Worm (Caenorhabditis elegans) whole organism, L1 larva: ENCODE results near the gene lsy-27.

Experiments
- C04F5.9 ChIP-seq: sonication (generic microtip); optimal IDR thresholded peaks from 2 replicates; lab custom pipeline; 2016; ENCODE audit warnings: missing genetic modification characterization, missing compliant biosample characterization
- alr-1 ChIP-seq: fragments of 200-800 bp; sonication (Bioruptor generic); optimal IDR thresholded peaks from 2 replicates; lab custom pipeline; 2018; ENCODE audit warnings: borderline replicate concordance, mild to moderate bottlenecking, missing genetic modification characterization, missing compliant biosample characterization
- aly-2 ChIP-seq: fragments of 150-350 bp; optimal IDR thresholded peaks from 2 replicates; lab custom pipeline; 2014; ENCODE audit warnings: missing biosample characterization, missing genetic modification characterization
- ceh-63 ChIP-seq: fragments of 200-800 bp; sonication (Bioruptor generic); optimal IDR thresholded peaks from 2 replicates; lab custom pipeline; 2018; ENCODE audit warnings: mild to moderate bottlenecking, missing genetic modification characterization, missing compliant biosample characterization
- ceh-8 ChIP-seq: fragments of 200-800 bp; sonication (Bioruptor generic); optimal IDR thresholded peaks from 2 replicates; lab custom pipeline; 2018; ENCODE audit warnings: mild to moderate bottlenecking, missing genetic modification characterization, moderate library complexity, missing compliant biosample characterization
- ceh-88 ChIP-seq: fragments of 200-800 bp; sonication (Bioruptor generic); IDR thresholded peaks from 2 replicates; pipeline ENCODE4 v1.3.6; 2022; ENCODE audit warnings: missing genetic modification characterization, missing compliant biosample characterization
- ces-1 ChIP-seq: fragments of 150-350 bp; optimal IDR thresholded peaks from 2 replicates; lab custom pipeline; 2014; ENCODE audit warnings: missing biosample characterization, missing genetic modification reagents, missing genetic modification characterization
- efl-1 ChIP-seq, 4 experiments: fragments of 150-350 bp; optimal IDR thresholded peaks in 3 of 4; peaks in 1 of 4; 1 replicate in 1 of 4; 2 replicates in 3 of 4; lab custom pipeline; 2014; ENCODE audit warnings: missing biosample characterization in 2 of 4, missing genetic modification characterization in 2 of 4, missing genetic modification reagents in 2 of 4
- egl-13 ChIP-seq: sonication (generic microtip); optimal IDR thresholded peaks from 2 replicates; lab custom pipeline; 2016; ENCODE audit warnings: missing genotype, missing genetic modification reagents, missing genetic modification characterization, missing compliant biosample characterization
- elt-2 ChIP-seq: sonication (generic microtip); optimal IDR thresholded peaks from 2 replicates; lab custom pipeline; 2016; ENCODE audit warnings: missing genetic modification characterization, mild to moderate bottlenecking, inconsistent platforms, missing compliant biosample characterization, missing genetic modification reagents
- elt-3 ChIP-seq, 6 experiments: fragments of 150-350 bp in 1 of 6; sonication (generic microtip); optimal IDR thresholded peaks; 2 replicates each; lab custom pipeline; 2017 to 2018; ENCODE audit warnings: missing biosample characterization in 6 of 6, missing genetic modification characterization in 6 of 6, inconsistent platforms in 1 of 6
- fos-1 ChIP-seq: fragments of 150-350 bp; optimal IDR thresholded peaks from 2 replicates; lab custom pipeline; 2014; ENCODE audit warnings: missing biosample characterization, missing genetic modification characterization
- grh-1 ChIP-seq: fragments of 200-800 bp; sonication (Bioruptor generic); IDR thresholded peaks from 2 replicates; pipeline ENCODE4 v1.3.6; 2022; ENCODE audit warnings: missing genetic modification reagents, missing genetic modification characterization, missing compliant biosample characterization
- hlh-4 ChIP-seq: sonication (generic microtip); optimal IDR thresholded peaks from 2 replicates; lab custom pipeline; 2016; ENCODE audit warnings: mild to moderate bottlenecking, missing genetic modification characterization, missing compliant biosample characterization
- hpl-2 ChIP-seq: fragments of 150-350 bp; optimal IDR thresholded peaks from 2 replicates; lab custom pipeline; 2014; ENCODE audit warnings: missing biosample characterization, missing genetic modification reagents, missing genetic modification characterization
- lin-15B ChIP-seq: fragments of 150-350 bp; sonication (generic microtip); optimal IDR thresholded peaks from 3 replicates; lab custom pipeline; 2014; ENCODE audit warnings: missing biosample characterization, missing genetic modification characterization
- lir-3 ChIP-seq: sonication (generic microtip); optimal IDR thresholded peaks from 2 replicates; lab custom pipeline; 2016; ENCODE audit warnings: mild to moderate bottlenecking, missing genetic modification characterization, moderate library complexity, missing compliant biosample characterization; ENCODE audit not compliant: poor library complexity
- lsy-2 ChIP-seq, 2 experiments: fragments of 150-350 bp; optimal IDR thresholded peaks; 2 replicates each; lab custom pipeline; 2014; ENCODE audit warnings: missing biosample characterization in 2 of 2, missing genetic modification characterization in 2 of 2
- mep-1 ChIP-seq: fragments of 150-350 bp; optimal IDR thresholded peaks from 2 replicates; lab custom pipeline; 2014; ENCODE audit warnings: missing biosample characterization, missing genetic modification characterization
- nhr-12 ChIP-seq: sonication (generic microtip); optimal IDR thresholded peaks from 2 replicates; lab custom pipeline; 2017; ENCODE audit warnings: missing biosample characterization, missing genetic modification characterization
- pqm-1 ChIP-seq: sonication (generic microtip); optimal IDR thresholded peaks from 3 replicates; lab custom pipeline; 2017; ENCODE audit warnings: missing biosample characterization, missing genetic modification characterization
- sox-4 ChIP-seq: sonication (generic microtip); optimal IDR thresholded peaks from 2 replicates; lab custom pipeline; 2016; ENCODE audit warnings: missing genetic modification characterization, missing compliant biosample characterization
- sptf-1 ChIP-seq: fragments of 150-350 bp; optimal IDR thresholded peaks from 2 replicates; lab custom pipeline; 2014; ENCODE audit warnings: missing biosample characterization, missing genetic modification characterization
- sup-37 ChIP-seq: fragments of 200-800 bp; sonication (Bioruptor generic); optimal IDR thresholded peaks from 2 replicates; lab custom pipeline; 2018; ENCODE audit warnings: mild to moderate bottlenecking, missing genetic modification characterization, missing compliant biosample characterization
- swsn-7 ChIP-seq: sonication (generic microtip); optimal IDR thresholded peaks from 2 replicates; lab custom pipeline; 2016; ENCODE audit warnings: missing genetic modification characterization, missing compliant biosample characterization
- tbx-2 ChIP-seq: sonication (generic microtip); optimal IDR thresholded peaks from 2 replicates; lab custom pipeline; 2016; ENCODE audit warnings: missing genetic modification characterization, missing compliant biosample characterization
- unc-30 ChIP-seq: sonication (generic microtip); optimal IDR thresholded peaks from 2 replicates; lab custom pipeline; 2017; ENCODE audit warnings: missing biosample characterization, missing genetic modification characterization
- unc-86 ChIP-seq: sonication (generic microtip); optimal IDR thresholded peaks from 2 replicates; lab custom pipeline; 2016; ENCODE audit warnings: missing genetic modification characterization, missing compliant biosample characterization
- zag-1 ChIP-seq: fragments of 150-350 bp; optimal IDR thresholded peaks from 2 replicates; lab custom pipeline; 2014; ENCODE audit warnings: missing biosample characterization, missing genetic modification characterization
- zip-4 ChIP-seq: fragments of 200-800 bp; sonication (Bioruptor generic); optimal IDR thresholded peaks from 2 replicates; lab custom pipeline; 2018; ENCODE audit warnings: mild to moderate bottlenecking, missing genetic modification characterization, moderate library complexity, missing compliant biosample characterization
- ztf-11 ChIP-seq, 2 experiments: sonication (generic microtip); optimal IDR thresholded peaks; 2 replicates each; lab custom pipeline; 2016 to 2017; ENCODE audit warnings: missing genetic modification characterization in 2 of 2, missing biosample characterization in 1 of 2, missing compliant biosample characterization in 1 of 2
- ztf-4 ChIP-seq: fragments of 150-350 bp; optimal IDR thresholded peaks from 2 replicates; lab custom pipeline; 2014; ENCODE audit warnings: missing biosample characterization, missing genetic modification characterization

The lsy-27 gene

ce11 chrV:17350093-17350492 lies at the start of gene lsy-27:
Gene lsy-27 (minus strand): TSS chrV:17350193.
- TF ChIP-seq zip-4 (GFP tag; lab: Kevin White, UChicago) (no peak), unc-86 (tag; lab: Kevin White, UChicago) (no peak), nhr-12 (tag; lab: Kevin White, UChicago) (no peak)

DNA sequence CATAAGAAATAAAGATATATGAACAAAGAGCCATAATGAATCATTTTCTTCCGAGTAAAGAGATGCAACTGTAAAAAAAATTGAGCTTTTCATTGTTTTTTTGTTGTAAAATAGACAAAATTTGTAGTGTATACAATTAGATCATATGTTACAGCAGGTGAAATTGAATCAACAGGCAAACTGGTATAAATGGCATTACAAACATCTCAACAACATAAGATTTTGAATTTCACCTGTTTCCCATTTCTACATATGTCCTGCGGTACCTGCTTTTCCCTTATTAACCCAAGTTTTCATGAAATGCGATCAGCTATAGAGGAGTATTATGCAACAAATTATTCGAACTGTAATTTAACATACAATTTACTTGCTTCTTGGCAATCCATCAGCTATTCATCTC lies 45.4 kb upstream of the lsy-27 start, which contains the start of gene srh-120:
TSS of gene srh-120 (plus strand) at position 301 of the 400 bp plus-strand sequence.
- TF ChIP-seq alr-1 (tag; lab: Kevin White, UChicago) (no peak), hpl-2 (no peak), efl-1 (optimal IDR thresholded peaks at IDR 0.05; lab: Kevin White, UChicago) (no peak), efl-1 (GFP tag; optimal IDR thresholded peaks at IDR 0.05 in 1 of 2; lab: Kevin White, UChicago) (peak in 1 of 2 experiments; percentile 39), pqm-1 (no peak)

DNA sequence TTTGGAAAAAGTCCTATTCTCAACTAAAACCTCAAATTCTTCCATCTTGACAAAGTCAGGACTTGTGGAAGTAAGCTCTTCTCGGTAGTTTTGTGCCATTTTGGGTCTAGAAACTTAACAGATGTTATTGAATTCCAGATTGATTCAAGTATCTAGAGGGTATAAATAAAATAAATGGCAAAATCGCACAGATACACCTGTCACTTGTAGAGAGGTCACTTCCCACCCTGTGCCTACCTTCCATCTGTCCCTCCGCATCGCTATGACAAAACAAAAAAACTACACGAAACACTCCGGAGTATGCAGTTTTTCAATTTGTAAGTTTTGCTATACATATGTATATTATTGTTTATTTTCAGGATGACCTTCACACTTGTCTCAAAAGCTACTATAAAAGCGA lies 29.9 kb upstream of the lsy-27 start, which contains the start of gene Y20C6A.4:
TSS of gene Y20C6A.4 (plus strand) at position 301 of the 400 bp plus-strand sequence.
- TF ChIP-seq ceh-88, result no peak
- no peak for TF ChIP-seq lin-15B (tag; lab: Kevin White, UChicago)
- no peak for TF ChIP-seq hlh-4 (tag; lab: Kevin White, UChicago)
- TF ChIP-seq egl-13 (tag; lab: Kevin White, UChicago), result no peak
- no peak for TF ChIP-seq lsy-2 (tag; optimal IDR thresholded peaks at IDR 0.05; lab: Kevin White, UChicago)
- no peak for TF ChIP-seq aly-2 (tag; lab: Kevin White, UChicago)
- TF ChIP-seq lir-3 (tag; lab: Kevin White, UChicago), result no peak
- TF ChIP-seq C04F5.9, result no peak
- TF ChIP-seq ces-1 (GFP tag; lab: Kevin White, UChicago), result no peak
- no peak for TF ChIP-seq pqm-1

- TF ChIP-seq ceh-8 (GFP tag; lab: Kevin White, UChicago) (peak; percentile 23), mep-1 (tag; lab: Kevin White, UChicago) (no peak)
Observed at ce11 chrV:17377140-17377539, 27.1 kb upstream of the lsy-27 start, which contains the start of gene fbxb-7. Gene fbxb-7 (plus strand): TSS chrV:17377406.

ce11 chrV:17376639-17377038 lies 26.6 kb upstream of the lsy-27 start, which contains the start of gene Y20C6A.1:
Gene Y20C6A.1 (minus strand): TSS chrV:17376745.
- TF ChIP-seq sptf-1 (tag; lab: Kevin White, UChicago) (no peak), elt-2 (peak; percentile 58)

DNA sequence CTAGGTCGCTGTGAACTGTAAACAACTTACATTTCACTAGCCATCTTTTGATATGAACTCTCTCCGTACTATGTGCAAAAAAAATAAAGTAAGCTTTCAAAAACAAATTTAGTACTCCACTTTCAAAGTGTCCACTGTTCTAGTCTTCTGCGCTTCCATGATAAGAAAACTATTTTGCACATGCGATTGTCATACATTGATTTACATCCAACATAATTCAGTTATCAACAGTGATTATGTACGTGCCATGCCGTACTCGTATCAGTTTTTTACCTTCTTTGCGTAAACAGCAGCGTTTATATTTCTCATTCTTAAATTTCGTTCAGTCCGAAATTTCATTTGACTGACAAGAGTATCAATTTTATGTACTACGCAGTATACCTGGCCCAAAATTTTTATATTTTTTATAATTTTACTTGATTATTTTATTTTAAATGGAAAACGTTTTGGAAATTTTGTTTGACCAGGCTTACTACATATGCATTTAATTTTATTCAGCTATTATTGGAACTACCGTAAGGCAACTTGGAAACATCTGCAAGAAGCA lies 2.9 kb upstream of the lsy-27 start, which contains the start of the genes fbxa-134 and F47H4.2:
TSS of gene fbxa-134 (minus strand) at position 44 of the 547 bp plus-strand sequence.
TSS of gene F47H4.2 (plus strand) at position 497 of the 547 bp plus-strand sequence.
- TF ChIP-seq pqm-1 (peak; percentile 51), ztf-11 (tag; optimal IDR thresholded peaks at IDR 0.05; lab: Kevin White, UChicago) (no peak), elt-2 (peak; percentile 78)

DNA sequence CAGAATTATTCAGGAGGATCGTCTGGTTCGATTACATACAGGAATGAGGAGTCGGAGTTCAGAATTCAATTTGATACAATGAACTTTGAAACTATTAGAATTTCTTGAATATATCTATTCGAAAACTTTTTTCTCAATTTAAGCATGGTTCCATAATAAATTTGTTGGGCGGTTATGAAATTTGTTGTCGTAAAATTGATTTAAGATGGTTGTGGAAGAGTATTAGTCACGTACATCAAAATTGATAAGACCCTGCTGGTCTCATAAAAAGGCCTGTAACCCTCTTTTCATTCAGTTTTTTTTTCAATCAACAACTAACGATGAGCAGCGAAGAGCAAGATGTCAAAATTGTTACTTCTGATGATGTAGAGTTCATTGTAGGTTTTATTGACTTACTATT lies 2.4 kb downstream of the lsy-27 start, which contains the start of gene skr-5:
TSS of gene skr-5 (plus strand) at position 301 of the 400 bp plus-strand sequence.
- TF ChIP-seq pqm-1, result no peak
- no peak for TF ChIP-seq sox-4
- no peak for TF ChIP-seq unc-86 (tag; lab: Kevin White, UChicago)
- TF ChIP-seq ztf-4 (tag; lab: Kevin White, UChicago), result no peak
- TF ChIP-seq ztf-11 (tag; optimal IDR thresholded peaks at IDR 0.05; lab: Kevin White, UChicago), result no peak
- no peak for TF ChIP-seq unc-30 (tag; lab: Kevin White, UChicago)
- TF ChIP-seq efl-1 (optimal IDR thresholded peaks at IDR 0.05; lab: Kevin White, UChicago), result no peak
- no peak for TF ChIP-seq efl-1 (GFP tag; optimal IDR thresholded peaks at IDR 0.05 in 1 of 2; lab: Kevin White, UChicago)
- no peak for TF ChIP-seq tbx-2 (tag; lab: Kevin White, UChicago)
- no peak for TF ChIP-seq sup-37 (GFP tag; lab: Kevin White, UChicago)
- no peak for TF ChIP-seq swsn-7 (tag; lab: Kevin White, UChicago)
- no peak for TF ChIP-seq ceh-63 (GFP tag; lab: Kevin White, UChicago)
- no peak for TF ChIP-seq zag-1 (tag; lab: Kevin White, UChicago)
- no peak for TF ChIP-seq fos-1 (tag; lab: Kevin White, UChicago)
- TF ChIP-seq elt-3 (tag; optimal IDR thresholded peaks at IDR 0.05; lab: Kevin White, UChicago), result no peak
- no peak for TF ChIP-seq grh-1
